Worm (Caenorhabditis elegans) whole organism, midembryonic: ENCODE results near the gene Y53F4B.1.
"Not testable (repeated sequence)": the region's sequence is repeated elsewhere in the genome, so short reads cannot be mapped to it uniquely, and the experiment has no call there.

Source experiments
- T22C8.4 ChIP-seq: fragments of 200-800 bp; sonication (Bioruptor generic); IDR thresholded peaks from 2 replicates; pipeline ENCODE4 v1.3.6; 2022; ENCODE audit warnings: missing genetic modification characterization, missing compliant biosample characterization
- cog-1 ChIP-seq: sonication (generic microtip); optimal IDR thresholded peaks from 2 replicates; lab custom pipeline; 2016; ENCODE audit warnings: missing genetic modification characterization, missing compliant biosample characterization
- flt-1 ChIP-seq: fragments of 200-800 bp; sonication (Bioruptor generic); IDR thresholded peaks from 2 replicates; pipeline ENCODE4 v1.3.6; 2022; ENCODE audit warnings: missing genetic modification characterization, missing compliant biosample characterization
- klf-2 ChIP-seq: fragments of 200-800 bp; sonication (Bioruptor generic); conservative IDR thresholded peaks from 2 replicates; pipeline ENCODE4 v1.3.6; 2022; ENCODE audit warnings: missing genetic modification reagents, missing genetic modification characterization, missing compliant biosample characterization
- med-1 ChIP-seq: sonication (generic microtip); optimal IDR thresholded peaks from 2 replicates; lab custom pipeline; 2017; ENCODE audit warnings: missing genetic modification characterization, mild to moderate bottlenecking, missing compliant biosample characterization, antibody characterized with exemption, missing genetic modification reagents; ENCODE audit not compliant: insufficient read depth
- ref-1 ChIP-seq: fragments of 200-800 bp; sonication (Bioruptor generic); conservative IDR thresholded peaks from 2 replicates; pipeline ENCODE4 v1.3.6; 2022; ENCODE audit warnings: missing genetic modification reagents, missing genetic modification characterization, missing compliant biosample characterization
- tab-1 ChIP-seq: fragments of 200-800 bp; sonication (Bioruptor generic); IDR thresholded peaks from 2 replicates; pipeline ENCODE4 v1.3.6; 2022; ENCODE audit warnings: missing genetic modification characterization, missing compliant biosample characterization
- ztf-23 ChIP-seq: fragments of 200-800 bp; sonication (Bioruptor generic); IDR thresholded peaks from 2 replicates; pipeline ENCODE4 v1.3.6; 2022; ENCODE audit warnings: missing genetic modification reagents, missing genetic modification characterization, missing compliant biosample characterization
- ztf-29 ChIP-seq: fragments of 200-800 bp; sonication (Bioruptor generic); IDR thresholded peaks from 2 replicates; pipeline ENCODE4 v1.3.6; 2022; ENCODE audit warnings: missing genetic modification reagents, missing genetic modification characterization, missing compliant biosample characterization

Y53F4B.1 gene

ce11 chrII:14958113-14958512 is at the start of gene Y53F4B.1:
Gene Y53F4B.1 (minus strand): TSS chrII:14958213.
- TF ChIP-seq med-1 (GFP tag; lab: Kevin White, UChicago) (no peak), klf-2 (GFP tag; lab: Robert Waterston, UW) (no peak)

- no peak for TF ChIP-seq med-1 (GFP tag; lab: Kevin White, UChicago)
- TF ChIP-seq tab-1 = no peak
- no peak for TF ChIP-seq klf-2 (GFP tag; lab: Robert Waterston, UW)
- no peak for TF ChIP-seq T22C8.4 (GFP tag; lab: Robert Waterston, UW)
- no peak for TF ChIP-seq ztf-23 (GFP tag; lab: Robert Waterston, UW)
- TF ChIP-seq ztf-29 (GFP tag; lab: Robert Waterston, UW) = no peak
- no peak for TF ChIP-seq ref-1 (GFP tag; lab: Robert Waterston, UW)
- no peak for TF ChIP-seq cog-1 (tag; lab: Kevin White, UChicago)
- no peak for TF ChIP-seq flt-1 (GFP tag; lab: Robert Waterston, UW)
These were observed 47.1 kb upstream of the Y53F4B.1 start for ce11 chrII:15005118-15005517.

ce11 chrII:15004538-15004937 is 46.5 kb upstream of the Y53F4B.1 start:
- TF ChIP-seq tab-1 (no peak), klf-2 (GFP tag; lab: Robert Waterston, UW) (no peak), cog-1 (tag; lab: Kevin White, UChicago) (no peak), ztf-23 (GFP tag; lab: Robert Waterston, UW) (no peak), ref-1 (GFP tag; lab: Robert Waterston, UW) (no peak), med-1 (GFP tag; lab: Kevin White, UChicago) (no peak), flt-1 (GFP tag; lab: Robert Waterston, UW) (no peak), ztf-29 (GFP tag; lab: Robert Waterston, UW) (no peak), T22C8.4 (GFP tag; lab: Robert Waterston, UW) (no peak)

- TF ChIP-seq klf-2 (GFP tag; lab: Robert Waterston, UW) (no peak), med-1 (GFP tag; lab: Kevin White, UChicago) (no peak), cog-1 (tag; lab: Kevin White, UChicago) (no peak), ztf-29 (GFP tag; lab: Robert Waterston, UW) (no peak), ref-1 (GFP tag; lab: Robert Waterston, UW) (no peak), tab-1 (no peak), flt-1 (GFP tag; lab: Robert Waterston, UW) (no peak), T22C8.4 (GFP tag; lab: Robert Waterston, UW) (no peak), ztf-23 (GFP tag; lab: Robert Waterston, UW) (no peak)
These were observed 45.4 kb upstream of the Y53F4B.1 start, which contains the start of gene Y53F4B.10 for ce11 chrII:15003410-15003809. Gene Y53F4B.10 (minus strand): TSS chrII:15003510.

- not testable (repeated sequence) for TF ChIP-seq ztf-23 (GFP tag; lab: Robert Waterston, UW); cog-1 (tag; lab: Kevin White, UChicago); T22C8.4 (GFP tag; lab: Robert Waterston, UW)
These were observed 34.6 kb upstream of the Y53F4B.1 start, which contains the start of gene Y53F4B.7 for ce11 chrII:14992598-14992997. Gene Y53F4B.7 (plus strand): TSS chrII:14992898.

- not testable (repeated sequence) for TF ChIP-seq cog-1 (tag; lab: Kevin White, UChicago); klf-2 (GFP tag; lab: Robert Waterston, UW); flt-1 (GFP tag; lab: Robert Waterston, UW)
These were observed 30.2 kb upstream of the Y53F4B.1 start, which contains the start of gene Y53F4B.43 for ce11 chrII:14988171-14988570. Gene Y53F4B.43 (plus strand): TSS chrII:14988471.

ce11 chrII:14983909-14984308 is 25.9 kb upstream of the Y53F4B.1 start, which contains the start of gene Y53F4B.5:
Gene Y53F4B.5 (minus strand): TSS chrII:14984009.
- TF ChIP-seq tab-1 (no peak), ztf-23 (GFP tag; lab: Robert Waterston, UW) (no peak), ztf-29 (GFP tag; lab: Robert Waterston, UW) (no peak), ref-1 (GFP tag; lab: Robert Waterston, UW) (no peak)

- TF ChIP-seq med-1 (GFP tag; lab: Kevin White, UChicago) (no peak), cog-1 (tag; lab: Kevin White, UChicago) (no peak), ztf-29 (GFP tag; lab: Robert Waterston, UW) (no peak), klf-2 (GFP tag; lab: Robert Waterston, UW) (no peak), ztf-23 (GFP tag; lab: Robert Waterston, UW) (no peak), tab-1 (no peak), flt-1 (GFP tag; lab: Robert Waterston, UW) (no peak)
These were observed 11.4 kb upstream of the Y53F4B.1 start, which contains the start of the genes pole-4, nsun-5 and metl-2 for ce11 chrII:14969320-14969950. Gene pole-4 (minus strand): TSS chrII:14969354. Gene nsun-5 (plus strand): TSS chrII:14969617. Gene metl-2 (plus strand): TSS chrII:14969900.

- no peak for TF ChIP-seq tab-1
- TF ChIP-seq T22C8.4 (GFP tag; lab: Robert Waterston, UW) = no peak
- no peak for TF ChIP-seq ref-1 (GFP tag; lab: Robert Waterston, UW)
- no peak for TF ChIP-seq ztf-23 (GFP tag; lab: Robert Waterston, UW)
- no peak for TF ChIP-seq flt-1 (GFP tag; lab: Robert Waterston, UW)
- TF ChIP-seq klf-2 (GFP tag; lab: Robert Waterston, UW) = no peak
- no peak for TF ChIP-seq cog-1 (tag; lab: Kevin White, UChicago)
- no peak for TF ChIP-seq med-1 (GFP tag; lab: Kevin White, UChicago)
- no peak for TF ChIP-seq ztf-29 (GFP tag; lab: Robert Waterston, UW)
These were observed 10.3 kb upstream of the Y53F4B.1 start for ce11 chrII:14968275-14968674.
